Fruit fly (Drosophila melanogaster) whole organism, embryonic: ENCODE data around the gene Rab3-GAP.
A peak's percentile ranks its signal among the peaks of the same experiment; 100 is the strongest.

Experiments
- ATbp ChIP-seq: fragments of 200-800 bp; sonication (Bioruptor generic); optimal IDR thresholded peaks from 2 replicates; lab custom pipeline; 2017; ENCODE audit warnings: missing biosample characterization, mild to moderate bottlenecking, missing genetic modification characterization, missing genetic modification reagents
- Bdp1 ChIP-seq: fragments of 200-800 bp; sonication (Bioruptor generic); optimal IDR thresholded peaks from 3 replicates; lab custom pipeline; 2016; ENCODE audit warnings: missing biosample characterization, missing genetic modification characterization
- CG13123 ChIP-seq: fragments of 200-800 bp; sonication (Bioruptor generic); optimal IDR thresholded peaks from 2 replicates; lab custom pipeline; 2016; ENCODE audit warnings: missing biosample characterization, missing genetic modification characterization
- CG13775 ChIP-seq: fragments of 200-800 bp; sonication (Bioruptor generic); optimal IDR thresholded peaks from 3 replicates; lab custom pipeline; 2017; ENCODE audit warnings: missing biosample characterization, mild to moderate bottlenecking, missing genetic modification characterization
- CG15479 ChIP-seq: fragments of 200-800 bp; sonication (Bioruptor generic); optimal IDR thresholded peaks from 3 replicates; lab custom pipeline; 2019; ENCODE audit warnings: missing biosample characterization, mild to moderate bottlenecking, missing genetic modification characterization, moderate library complexity
- CG15696 ChIP-seq: fragments of 200-800 bp; sonication (Bioruptor generic); optimal IDR thresholded peaks from 2 replicates; lab custom pipeline; 2019; ENCODE audit warnings: missing biosample characterization, mild to moderate bottlenecking, missing genetic modification characterization, moderate library complexity
- CG16813 ChIP-seq: fragments of 200-800 bp; sonication (Bioruptor generic); IDR thresholded peaks from 3 replicates; pipeline ENCODE4 v1.3.6; 2022; ENCODE audit warnings: missing biosample characterization, missing genetic modification characterization; ENCODE audit not compliant: partially characterized antibody
- CG16863 ChIP-seq: fragments of 200-800 bp; sonication (Bioruptor generic); optimal IDR thresholded peaks from 3 replicates; lab custom pipeline; 2016; ENCODE audit warnings: missing biosample characterization, missing genetic modification characterization
- CG17802 ChIP-seq: fragments of 200-800 bp; sonication (Bioruptor generic); optimal IDR thresholded peaks from 2 replicates; lab custom pipeline; 2018; ENCODE audit warnings: missing biosample characterization, mild to moderate bottlenecking, missing genetic modification characterization, moderate library complexity
- CG18619 ChIP-seq: fragments of 200-800 bp; sonication (Bioruptor generic); optimal IDR thresholded peaks from 3 replicates; lab custom pipeline; 2017; ENCODE audit warnings: missing biosample characterization, mild to moderate bottlenecking, missing genetic modification characterization
- CG2678 ChIP-seq: fragments of 200-800 bp; sonication (Bioruptor generic); optimal IDR thresholded peaks from 3 replicates; lab custom pipeline; 2019; ENCODE audit warnings: missing biosample characterization, mild to moderate bottlenecking, missing genetic modification characterization, moderate library complexity
- CG31365 ChIP-seq: fragments of 200-800 bp; sonication (Bioruptor generic); optimal IDR thresholded peaks from 2 replicates; lab custom pipeline; 2018; ENCODE audit warnings: missing biosample characterization, mild to moderate bottlenecking, missing genetic modification characterization
- CG42726 ChIP-seq: fragments of 200-800 bp; sonication (Bioruptor generic); IDR thresholded peaks from 2 replicates; pipeline ENCODE4 v1.3.6; 2022; ENCODE audit warnings: missing biosample characterization, missing genetic modification characterization; ENCODE audit not compliant: partially characterized antibody
- CG4328 ChIP-seq: fragments of 200-800 bp; sonication (Bioruptor generic); optimal IDR thresholded peaks from 3 replicates; lab custom pipeline; 2017; ENCODE audit warnings: missing biosample characterization, missing genetic modification reagents, missing genetic modification characterization
- CG43689 ChIP-seq: fragments of 200-800 bp; sonication (Bioruptor generic); IDR thresholded peaks from 2 replicates; pipeline ENCODE4 v1.3.6; 2022; ENCODE audit warnings: missing biosample characterization, missing genetic modification characterization
- CG4707 ChIP-seq: fragments of 200-800 bp; sonication (Bioruptor generic); optimal IDR thresholded peaks from 2 replicates; lab custom pipeline; 2018; ENCODE audit warnings: missing biosample characterization, mild to moderate bottlenecking, missing genetic modification characterization, moderate library complexity
- CG6765 ChIP-seq: fragments of 200-800 bp; sonication (Bioruptor generic); optimal IDR thresholded peaks from 3 replicates; lab custom pipeline; 2017; ENCODE audit warnings: missing biosample characterization, mild to moderate bottlenecking, missing genetic modification characterization
- CG7786 ChIP-seq: fragments of 200-800 bp; sonication (Bioruptor generic); optimal IDR thresholded peaks from 2 replicates; lab custom pipeline; 2016; ENCODE audit warnings: missing biosample characterization, missing genetic modification characterization
- CG8089 ChIP-seq: fragments of 200-800 bp; sonication (Bioruptor generic); optimal IDR thresholded peaks from 3 replicates; lab custom pipeline; 2016; ENCODE audit warnings: missing biosample characterization, missing genetic modification characterization
- CG8388 ChIP-seq: fragments of 200-800 bp; sonication (Bioruptor generic); optimal IDR thresholded peaks from 2 replicates; lab custom pipeline; 2019; ENCODE audit warnings: missing biosample characterization, mild to moderate bottlenecking, missing genetic modification characterization, moderate library complexity
- CG9215 ChIP-seq: fragments of 200-800 bp; sonication (Bioruptor generic); IDR thresholded peaks from 2 replicates; pipeline ENCODE4 v1.3.6; 2022; ENCODE audit warnings: missing biosample characterization, missing genetic modification characterization
- Elba2 ChIP-seq: fragments of 200-800 bp; sonication (Bioruptor generic); optimal IDR thresholded peaks from 3 replicates; lab custom pipeline; 2016; ENCODE audit warnings: missing biosample characterization, missing genetic modification characterization
- Hey ChIP-seq: fragments of 200-800 bp; sonication (Bioruptor generic); optimal IDR thresholded peaks from 3 replicates; lab custom pipeline; 2018; ENCODE audit warnings: missing biosample characterization, mild to moderate bottlenecking, missing genetic modification characterization
- Hmr ChIP-seq: fragments of 200-800 bp; sonication (Bioruptor generic); optimal IDR thresholded peaks from 3 replicates; lab custom pipeline; 2017; ENCODE audit warnings: mild to moderate bottlenecking, missing biosample characterization, missing genetic modification reagents, missing genetic modification characterization
- Hr3 ChIP-seq: fragments of 200-800 bp; sonication (Bioruptor generic); optimal IDR thresholded peaks from 3 replicates; lab custom pipeline; 2016; ENCODE audit warnings: missing biosample characterization, missing genetic modification characterization
- Max ChIP-seq: fragments of 200-800 bp; sonication (Bioruptor generic); optimal IDR thresholded peaks from 2 replicates; lab custom pipeline; 2016; ENCODE audit warnings: missing biosample characterization, mild to moderate bottlenecking, missing genetic modification characterization
- Meics ChIP-seq: fragments of 200-800 bp; sonication (Bioruptor generic); optimal IDR thresholded peaks from 2 replicates; lab custom pipeline; 2017; ENCODE audit warnings: missing biosample characterization, mild to moderate bottlenecking, missing genetic modification characterization
- NFAT ChIP-seq: fragments of 200-800 bp; sonication (Bioruptor generic); IDR thresholded peaks from 2 replicates; pipeline ENCODE4 v1.3.6; 2022; ENCODE audit warnings: missing biosample characterization, missing genetic modification characterization
- Poxn ChIP-seq: fragments of 200-800 bp; sonication (Bioruptor generic); IDR thresholded peaks from 2 replicates; pipeline ENCODE4 v1.3.6; 2022; ENCODE audit warnings: missing biosample characterization, missing genetic modification characterization
- Vsx1 ChIP-seq: fragments of 200-800 bp; sonication (Bioruptor generic); optimal IDR thresholded peaks from 2 replicates; lab custom pipeline; 2017; ENCODE audit warnings: missing biosample characterization, mild to moderate bottlenecking, missing genetic modification characterization, missing genetic modification reagents
- ab ChIP-seq: fragments of 200-800 bp; sonication (Bioruptor generic); optimal IDR thresholded peaks from 2 replicates; lab custom pipeline; 2016; ENCODE audit warnings: missing biosample characterization, missing genetic modification characterization
- az2 ChIP-seq: fragments of 200-800 bp; sonication (Bioruptor generic); optimal IDR thresholded peaks from 3 replicates; lab custom pipeline; 2016; ENCODE audit warnings: missing biosample characterization, missing genetic modification characterization
- bigmax ChIP-seq: fragments of 200-800 bp; sonication (Bioruptor generic); optimal IDR thresholded peaks from 2 replicates; lab custom pipeline; 2018; ENCODE audit warnings: missing biosample characterization, mild to moderate bottlenecking, missing genetic modification characterization
- crp ChIP-seq, 2 experiments: fragments of 200-800 bp; sonication (Bioruptor generic); optimal IDR thresholded peaks; 2 replicates in 1 of 2; 3 replicates in 1 of 2; lab custom pipeline; 2017; ENCODE audit warnings: missing biosample characterization in 2 of 2, missing genetic modification characterization in 2 of 2, mild to moderate bottlenecking in 1 of 2, moderate library complexity in 1 of 2
- dimm ChIP-seq: fragments of 200-800 bp; sonication (Bioruptor generic); IDR thresholded peaks from 2 replicates; pipeline ENCODE4 v1.3.6; 2022; ENCODE audit warnings: missing biosample characterization, missing genetic modification characterization
- eyg ChIP-seq: fragments of 200-800 bp; sonication (Bioruptor generic); optimal IDR thresholded peaks from 3 replicates; lab custom pipeline; 2016; ENCODE audit warnings: missing biosample characterization, missing genetic modification characterization
- ftz-f1 ChIP-seq: fragments of 200-800 bp; sonication (Bioruptor generic); optimal IDR thresholded peaks from 2 replicates; lab custom pipeline; 2016; ENCODE audit warnings: missing biosample characterization, missing genetic modification characterization
- hkb ChIP-seq, 2 experiments: fragments of 200-800 bp in 1 of 2; fragments of >200 bp in 1 of 2; sonication (Bioruptor generic) in 1 of 2; IDR thresholded peaks in 1 of 2; optimal IDR thresholded peaks in 1 of 2; 2 replicates each; pipeline versions ENCODE4 v1.3.6 to Lab custom; 2017 to 2022; ENCODE audit warnings: missing biosample characterization in 1 of 2, missing genetic modification characterization in 1 of 2
- inv ChIP-seq: fragments of 200-800 bp; sonication (Bioruptor generic); IDR thresholded peaks from 2 replicates; pipeline ENCODE4 v1.3.6; 2022; ENCODE audit warnings: missing biosample characterization, missing genetic modification characterization; ENCODE audit not compliant: partially characterized antibody
- luna ChIP-seq: fragments of 200-800 bp; sonication (Bioruptor generic); optimal IDR thresholded peaks from 2 replicates; lab custom pipeline; 2016; ENCODE audit warnings: missing biosample characterization, missing genetic modification characterization
- mirr ChIP-seq: fragments of 200-800 bp; sonication (Bioruptor generic); optimal IDR thresholded peaks from 3 replicates; lab custom pipeline; 2018; ENCODE audit warnings: missing biosample characterization, mild to moderate bottlenecking, missing genetic modification characterization
- odd ChIP-seq: fragments of 200-800 bp; sonication (Bioruptor generic); optimal IDR thresholded peaks from 2 replicates; lab custom pipeline; 2017; ENCODE audit warnings: missing biosample characterization, mild to moderate bottlenecking, missing genetic modification characterization
- phol ChIP-seq: fragments of 200-800 bp; sonication (Bioruptor generic); optimal IDR thresholded peaks from 3 replicates; lab custom pipeline; 2018; ENCODE audit warnings: missing biosample characterization, mild to moderate bottlenecking, missing genetic modification characterization, moderate library complexity
- repo ChIP-seq: fragments of 200-800 bp; sonication (Bioruptor generic); optimal IDR thresholded peaks from 2 replicates; lab custom pipeline; 2016; ENCODE audit warnings: missing biosample characterization, missing genetic modification characterization
- slbo ChIP-seq: fragments of 200-800 bp; sonication (Bioruptor generic); IDR thresholded peaks from 2 replicates; pipeline ENCODE4 v1.3.6; 2022; ENCODE audit warnings: missing biosample characterization, missing genetic modification characterization
- stwl ChIP-seq: fragments of 200-800 bp; sonication (Bioruptor generic); optimal IDR thresholded peaks from 3 replicates; lab custom pipeline; 2018; ENCODE audit warnings: missing biosample characterization, mild to moderate bottlenecking, missing genetic modification characterization, moderate library complexity
- trh ChIP-seq: fragments of 200-800 bp; sonication (Bioruptor generic); optimal IDR thresholded peaks from 2 replicates; lab custom pipeline; 2016; ENCODE audit warnings: missing biosample characterization, missing genetic modification characterization

The Rab3-GAP gene

DNA sequence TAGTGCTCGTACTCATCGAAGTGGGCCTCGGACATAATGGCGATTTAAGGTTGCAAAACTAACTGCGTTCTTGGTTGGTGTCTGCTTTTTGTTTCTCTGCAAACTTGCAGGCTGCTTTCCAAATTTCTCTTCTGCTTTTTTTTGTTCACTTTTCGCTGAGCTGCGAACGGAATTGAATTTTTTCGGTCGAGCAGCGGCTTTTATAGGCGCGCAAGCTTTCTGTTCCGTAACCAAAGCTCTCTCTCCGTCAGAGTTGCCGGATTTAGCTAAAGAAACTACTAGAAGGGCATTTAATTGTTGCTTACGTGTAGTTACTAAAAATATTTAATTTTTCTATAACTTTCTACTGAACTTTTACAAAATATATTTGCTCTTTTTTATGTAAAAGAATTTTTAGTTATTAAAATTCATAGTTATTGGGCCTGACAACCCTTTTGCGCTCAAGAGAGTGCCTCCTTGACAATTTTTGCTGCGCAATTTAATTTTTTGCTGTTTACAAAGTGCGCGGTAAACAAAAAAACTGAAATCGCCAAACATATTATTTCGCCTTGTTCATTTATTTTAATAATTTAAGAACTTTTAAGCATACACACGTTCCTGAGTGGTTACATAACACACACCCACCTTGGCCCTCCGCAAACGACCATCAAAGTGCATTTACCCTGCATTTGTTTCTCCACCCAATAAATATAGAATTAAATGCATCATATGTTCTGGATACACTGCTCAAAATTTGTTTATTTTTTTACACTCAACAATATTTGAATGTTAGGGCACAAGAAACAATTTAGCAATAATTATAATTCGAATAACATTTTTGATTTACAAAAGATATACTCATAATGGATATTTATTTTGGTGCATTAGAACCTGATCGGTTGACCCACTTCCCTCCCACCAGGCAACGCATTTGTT is 16.8 kb downstream of the Rab3-GAP start, which contains the start of gene CG6770 (continued):
- TF ChIP-seq mirr: no peak
- TF ChIP-seq Hmr: peak; percentile 88
- peak; percentile 86 for TF ChIP-seq CG18619 (GFP tag; lab: Kevin White, UChicago)
- peak; percentile 31 for TF ChIP-seq CG7786 (GFP tag; lab: Kevin White, UChicago)
- TF ChIP-seq CG4707 (GFP tag; lab: Kevin White, UChicago): peak; percentile 29
- no peak for TF ChIP-seq CG17802 (tag; lab: Kevin White, UChicago)
- peak; percentile 59 for TF ChIP-seq CG13775
- peak; percentile 57 for TF ChIP-seq dimm (GFP tag; lab: Robert Waterston, UW)
- no peak; the same call in 1 of the 2 replicates for TF ChIP-seq CG43689 (GFP tag; lab: Robert Waterston, UW)
- peak; percentile 43 for TF ChIP-seq trh (GFP tag; lab: Kevin White, UChicago)
- no peak for TF ChIP-seq Bdp1
- peak; percentile 85 for TF ChIP-seq slbo (GFP tag; lab: Robert Waterston, UW)
- peak; percentile 58 for TF ChIP-seq bigmax (GFP tag; lab: Kevin White, UChicago)
- TF ChIP-seq CG4328 (GFP tag; lab: Kevin White, UChicago): peak; percentile 77
- TF ChIP-seq CG15696 (tag; lab: Kevin White, UChicago): peak; percentile 12
- TF ChIP-seq hkb (optimal IDR thresholded peaks at IDR 0.05; lab: Kevin White, UChicago): no peak
- TF ChIP-seq hkb (GFP tag; IDR thresholded peaks at IDR 0.05; lab: Robert Waterston, UW): peak; percentile 93
- peak; percentile 81 for TF ChIP-seq NFAT (GFP tag; lab: Robert Waterston, UW)
- peak; percentile 79 for TF ChIP-seq ATbp (GFP tag; lab: Kevin White, UChicago)
- no peak for TF ChIP-seq inv (GFP tag; lab: Robert Waterston, UW)
- TF ChIP-seq stwl (tag; lab: Kevin White, UChicago): no peak
- no peak for TF ChIP-seq eyg
- TF ChIP-seq CG9215 (GFP tag; lab: Robert Waterston, UW): peak; percentile 65
- peak; percentile 49 for TF ChIP-seq Vsx1 (GFP tag; lab: Kevin White, UChicago)
- TF ChIP-seq az2 (GFP tag; lab: Kevin White, UChicago): peak; percentile 54
- no peak for TF ChIP-seq Hey (tag; lab: Kevin White, UChicago)
- no peak for TF ChIP-seq luna (GFP tag; lab: Kevin White, UChicago)
- TF ChIP-seq Poxn (GFP tag; lab: Robert Waterston, UW): 0 out of 2 replicates have a peak, but pooled peaks have one; percentile 40
- peak; percentile 78 for TF ChIP-seq odd (GFP tag; lab: Kevin White, UChicago)
- TF ChIP-seq ab (GFP tag; lab: Kevin White, UChicago): no peak
- peak; percentile 61 for TF ChIP-seq Max (GFP tag; lab: Kevin White, UChicago)
- TF ChIP-seq CG2678 (tag; lab: Kevin White, UChicago): peak; percentile 92
- TF ChIP-seq CG8089: no peak
- TF ChIP-seq CG42726 (GFP tag; lab: Robert Waterston, UW): peak; percentile 64; the same call in 1 of the 2 replicates
- TF ChIP-seq CG8388 (GFP tag; lab: Kevin White, UChicago): peak; percentile 66
- peak; percentile 52 for TF ChIP-seq phol (tag; lab: Kevin White, UChicago)
- peak; percentile 91 for TF ChIP-seq Meics (GFP tag; lab: Kevin White, UChicago)
- peak; percentile 12 for TF ChIP-seq ftz-f1 (GFP tag; lab: Kevin White, UChicago)
- TF ChIP-seq CG16863 (GFP tag; lab: Kevin White, UChicago): no peak
- TF ChIP-seq CG15479: no peak
- TF ChIP-seq Elba2 (GFP tag; lab: Kevin White, UChicago): no peak
- peak; percentile 89 for TF ChIP-seq CG6765 (GFP tag; lab: Kevin White, UChicago)
- TF ChIP-seq CG16813: no peak
- TF ChIP-seq CG31365: peak; percentile 25
- TF ChIP-seq Hr3: peak; percentile 39
- no peak for TF ChIP-seq crp (GFP tag; optimal IDR thresholded peaks at IDR 0.05; lab: Kevin White, UChicago)
- TF ChIP-seq CG13123 (GFP tag; lab: Kevin White, UChicago): no peak
- TF ChIP-seq repo (GFP tag; lab: Kevin White, UChicago): no peak
